Worm (Caenorhabditis elegans): Measurements from ENCODE around the gene T03F7.5.

Gene T03F7.5

ce11 chrV:11298632-11299031 is at the start of gene T03F7.5:
Gene T03F7.5 (minus strand): TSS chrV:11298732.
- TF ChIP-seq hlh-13 (GFP tag; optimal IDR thresholded peaks at IDR 0.05), result no peak
- TF ChIP-seq pat-9 (tag; optimal IDR thresholded peaks at IDR 0.05), result no peak
- TF ChIP-seq nhr-11 (tag; optimal IDR thresholded peaks at IDR 0.05), result no peak
- no peak for TF ChIP-seq T23F11.4 (GFP tag; optimal IDR thresholded peaks at IDR 0.05)
- TF ChIP-seq pha-2 (tag; optimal IDR thresholded peaks at IDR 0.05), result no peak
- no peak for TF ChIP-seq unc-55 (GFP tag; optimal IDR thresholded peaks at IDR 0.05)
- TF ChIP-seq pros-1 (tag; optimal IDR thresholded peaks at IDR 0.05), result no peak
- TF ChIP-seq elt-4 (tag; optimal IDR thresholded peaks at IDR 0.05), result no peak

DNA sequence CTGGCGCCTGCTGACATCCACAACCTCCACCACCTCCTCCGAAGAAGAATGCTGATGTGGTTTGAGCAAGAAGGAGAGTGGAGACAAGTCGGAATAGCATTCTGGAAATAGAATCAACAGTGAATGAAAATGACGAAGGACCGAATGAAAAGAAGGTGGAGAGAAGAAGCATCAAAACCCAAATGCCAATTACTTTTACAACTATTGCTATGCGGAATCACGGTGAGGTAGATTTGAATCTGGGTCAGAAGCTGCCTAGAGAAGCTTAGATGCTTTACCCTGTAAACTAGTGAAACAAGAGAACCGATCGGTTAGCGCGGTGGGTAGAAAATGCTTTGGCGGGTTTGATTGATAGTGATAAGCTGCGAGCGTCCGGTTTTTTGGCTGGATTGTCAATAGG is 48.4 kb upstream of the T03F7.5 start, which contains the start of gene grl-7:
Gene grl-7, minus strand, starts transcription at position 101 of the 400 bp plus-strand sequence.
- TF ChIP-seq T23F11.4 (GFP tag; optimal IDR thresholded peaks at IDR 0.05), result no peak
- no peak for TF ChIP-seq ama-1 (optimal IDR thresholded peaks at IDR 0.05)
- TF ChIP-seq ceh-48 (tag; optimal IDR thresholded peaks at IDR 0.05), result no peak
- no peak for TF ChIP-seq pax-1 (tag; optimal IDR thresholded peaks at IDR 0.05)
- TF ChIP-seq nhr-11 (tag; optimal IDR thresholded peaks at IDR 0.05), result no peak
- TF ChIP-seq C08G9.2 (tag; optimal IDR thresholded peaks at IDR 0.05), result no peak
- no peak for TF ChIP-seq ceh-19 (GFP tag; optimal IDR thresholded peaks at IDR 0.05)
- no peak for TF ChIP-seq pros-1 (tag; optimal IDR thresholded peaks at IDR 0.05)
- no peak for TF ChIP-seq ceh-6 (GFP tag; optimal IDR thresholded peaks at IDR 0.05)
- TF ChIP-seq elt-4 (tag; optimal IDR thresholded peaks at IDR 0.05), result no peak
- TF ChIP-seq unc-55 (GFP tag; optimal IDR thresholded peaks at IDR 0.05), result no peak
- no peak for TF ChIP-seq sox-2 (GFP tag; IDR thresholded peaks at IDR 0.05)
- TF ChIP-seq che-1 (tag; optimal IDR thresholded peaks at IDR 0.05), result no peak
- TF ChIP-seq Y22D7AL.16 (tag; optimal IDR thresholded peaks at IDR 0.05), result no peak
- TF ChIP-seq nhr-232 (tag; optimal IDR thresholded peaks at IDR 0.05), result no peak
- TF ChIP-seq tbx-2 (tag; optimal IDR thresholded peaks at IDR 0.05), result no peak

DNA sequence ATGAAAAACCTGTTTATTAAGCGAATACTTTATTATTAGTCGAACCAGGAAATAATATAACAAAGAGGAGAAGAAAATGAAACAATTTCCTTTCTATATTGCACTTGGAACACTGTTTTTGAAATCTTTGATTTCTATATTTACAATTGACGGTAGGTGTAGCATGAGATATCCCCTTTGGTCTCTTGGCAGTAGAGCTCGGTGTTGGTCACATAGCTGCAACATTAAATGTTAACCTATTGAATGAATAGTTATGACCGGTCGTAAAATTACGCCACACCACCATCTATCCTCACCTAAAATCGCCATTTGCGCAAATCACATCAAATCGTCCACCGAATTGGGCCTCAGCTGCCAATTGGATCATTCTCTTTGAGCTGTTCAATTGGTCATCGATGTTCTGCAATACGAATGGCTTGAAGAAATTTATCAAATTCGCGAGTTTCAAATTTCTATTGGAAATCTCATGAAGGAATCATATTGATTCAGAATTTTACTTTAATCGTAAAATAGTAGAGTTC is 46.3 kb upstream of the T03F7.5 start:
- TF ChIP-seq unc-42 (tag; optimal IDR thresholded peaks at IDR 0.05) (no peak), pqm-1 (tag; optimal IDR thresholded peaks at IDR 0.05) (no peak), hlh-6 (tag; optimal IDR thresholded peaks at IDR 0.05) (no peak), Y22D7AL.16 (tag; optimal IDR thresholded peaks at IDR 0.05) (no peak), sox-2 (GFP tag; IDR thresholded peaks at IDR 0.05) (no peak), pag-3 (tag; optimal IDR thresholded peaks at IDR 0.05; ENCODE audit: borderline replicate concordance) (no peak), gmeb-2 (tag; optimal IDR thresholded peaks at IDR 0.05) (peak; percentile 24), ama-1 (optimal IDR thresholded peaks at IDR 0.05) (peak; percentile 75), npax-4 (tag; optimal IDR thresholded peaks at IDR 0.05) (no peak)

DNA sequence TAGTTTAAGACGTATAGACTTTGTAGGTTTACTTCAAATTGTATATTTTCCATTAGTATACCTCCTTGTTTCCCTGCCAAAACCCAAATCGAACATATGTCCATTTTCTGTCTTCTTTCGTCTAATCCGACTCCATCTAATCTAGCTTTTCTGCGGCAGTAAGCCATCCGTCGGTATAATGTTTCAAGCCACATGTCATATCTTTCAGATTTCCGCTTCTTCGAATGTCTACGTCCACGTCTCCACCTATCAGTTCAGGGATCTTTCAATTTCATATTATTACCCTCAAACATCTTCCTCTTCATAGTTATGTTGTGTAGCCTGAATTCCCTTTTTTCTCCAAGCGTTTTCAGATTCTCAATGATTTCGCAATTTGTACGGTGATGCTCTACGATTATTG is 45.6 kb upstream of the T03F7.5 start:
- TF ChIP-seq ceh-6 (GFP tag; optimal IDR thresholded peaks at IDR 0.05) (no peak), ama-1 (optimal IDR thresholded peaks at IDR 0.05) (peak; percentile 3), mec-3 (tag; optimal IDR thresholded peaks at IDR 0.05; ENCODE audit: borderline replicate concordance) (no peak), syd-9 (tag; optimal IDR thresholded peaks at IDR 0.05) (no peak), tbx-2 (tag; optimal IDR thresholded peaks at IDR 0.05) (no peak)

DNA sequence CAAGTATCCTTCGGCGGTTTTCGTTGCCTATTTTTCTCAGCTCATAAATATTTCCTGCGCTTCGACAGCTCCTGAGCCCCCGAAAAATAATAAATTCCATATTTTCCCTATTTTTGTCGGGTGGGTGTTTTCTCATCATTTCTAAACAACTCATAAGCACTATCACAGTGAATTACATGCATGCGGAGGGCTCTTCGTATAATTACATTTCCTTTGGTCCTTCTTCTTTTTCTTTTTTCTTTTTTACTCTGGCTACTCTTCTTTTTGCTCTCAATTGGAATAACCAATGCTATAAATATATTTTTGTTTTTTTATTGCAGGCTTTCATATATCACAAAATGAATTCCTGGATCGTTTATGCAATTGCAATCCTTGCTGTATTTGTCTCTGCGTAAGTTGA is 43.4 kb upstream of the T03F7.5 start, which contains the start of gene T02E9.5:
Gene T02E9.5, plus strand, starts transcription at position 321 of the 400 bp plus-strand sequence.
- no peak for TF ChIP-seq dve-1 (tag; optimal IDR thresholded peaks at IDR 0.05)
- peak; percentile 91 for TF ChIP-seq unc-42 (tag; optimal IDR thresholded peaks at IDR 0.05)

- TF ChIP-seq pha-4 (tag; optimal IDR thresholded peaks at IDR 0.05) (no peak), ceh-19 (GFP tag; optimal IDR thresholded peaks at IDR 0.05) (peak; percentile 24), F13H6.1 (tag; optimal IDR thresholded peaks at IDR 0.05) (no peak), syd-9 (tag; optimal IDR thresholded peaks at IDR 0.05) (no peak), pros-1 (tag; optimal IDR thresholded peaks at IDR 0.05) (no peak), ama-1 (optimal IDR thresholded peaks at IDR 0.05) (no peak), lim-6 (tag; optimal IDR thresholded peaks at IDR 0.05) (no peak), unc-55 (GFP tag; optimal IDR thresholded peaks at IDR 0.05) (no peak), pax-1 (tag; optimal IDR thresholded peaks at IDR 0.05) (no peak), C08G9.2 (tag; optimal IDR thresholded peaks at IDR 0.05) (no peak), ceh-34 (tag; optimal IDR thresholded peaks at IDR 0.05) (peak; percentile 16), hlh-8 (tag; optimal IDR thresholded peaks at IDR 0.05) (no peak), ref-2 (tag; optimal IDR thresholded peaks at IDR 0.05) (peak; percentile 26), unc-42 (tag; optimal IDR thresholded peaks at IDR 0.05) (peak; percentile 97), unc-86 (tag; optimal IDR thresholded peaks at IDR 0.05) (no peak), pag-3 (tag; optimal IDR thresholded peaks at IDR 0.05; ENCODE audit: borderline replicate concordance) (no peak), ceh-6 (GFP tag; optimal IDR thresholded peaks at IDR 0.05) (no peak), hlh-15 (tag; optimal IDR thresholded peaks at IDR 0.05) (no peak), ceh-24 (tag; optimal IDR thresholded peaks at IDR 0.05) (no peak), ceh-2 (tag; optimal IDR thresholded peaks at IDR 0.05) (no peak), sox-2 (GFP tag; IDR thresholded peaks at IDR 0.05) (no peak), dmd-4 (tag; optimal IDR thresholded peaks at IDR 0.05; ENCODE audit: borderline replicate concordance) (no peak), elt-2 (tag; optimal IDR thresholded peaks at IDR 0.05) (no peak)
Observed at ce11 chrV:11341130-11341675, 42.7 kb upstream of the T03F7.5 start.

All from whole organism, late embryonic.